Worm (Caenorhabditis elegans): Measurements from ENCODE around the gene T27A8.3.

DNA sequence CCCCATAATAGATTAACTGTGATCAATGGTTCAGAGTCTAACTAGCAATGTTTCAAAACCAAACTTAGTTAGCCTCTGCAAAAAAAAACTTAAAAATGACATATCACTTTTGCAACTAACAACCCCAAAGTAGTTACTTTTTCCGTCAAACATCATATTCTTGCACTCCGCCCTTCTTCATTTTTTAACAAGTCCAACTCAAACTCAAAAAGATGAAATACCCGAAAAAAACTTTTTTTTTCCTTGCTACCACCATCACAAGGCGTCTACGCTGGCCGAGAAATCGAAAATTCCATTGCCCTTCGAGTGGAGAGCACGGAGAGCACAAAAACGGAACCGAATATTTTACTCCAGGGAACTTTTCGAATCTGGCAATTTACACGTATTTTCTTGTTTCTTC is 43.4 kb downstream of the T27A8.3 start:
- no peak for TF ChIP-seq R02D3.7 (tag; optimal IDR thresholded peaks at IDR 0.05)
- TF ChIP-seq F49E8.2 (tag; optimal IDR thresholded peaks at IDR 0.05; ENCODE audit: borderline replicate concordance), result no peak
- TF ChIP-seq zip-2 (tag; optimal IDR thresholded peaks at IDR 0.05), result no peak
- TF ChIP-seq Y105C5A.15 (GFP tag; IDR thresholded peaks at IDR 0.05), result no peak

Measured in whole organism, L4 larva.